Fruit fly (Drosophila melanogaster) S2 (cell line): ENCODE results near the gene Utx.
A peak's percentile ranks its signal among the peaks of the same experiment; 100 is the strongest.

Source experiments
- CG8478 ChIP-seq: fragments of >200 bp; optimal IDR thresholded peaks from 2 replicates; lab custom pipeline; 2018
- CTCF ChIP-seq, 2 experiments: fragments of >200 bp; optimal IDR thresholded peaks; 2 replicates each; lab custom pipeline; 2018

Utx gene

DNA sequence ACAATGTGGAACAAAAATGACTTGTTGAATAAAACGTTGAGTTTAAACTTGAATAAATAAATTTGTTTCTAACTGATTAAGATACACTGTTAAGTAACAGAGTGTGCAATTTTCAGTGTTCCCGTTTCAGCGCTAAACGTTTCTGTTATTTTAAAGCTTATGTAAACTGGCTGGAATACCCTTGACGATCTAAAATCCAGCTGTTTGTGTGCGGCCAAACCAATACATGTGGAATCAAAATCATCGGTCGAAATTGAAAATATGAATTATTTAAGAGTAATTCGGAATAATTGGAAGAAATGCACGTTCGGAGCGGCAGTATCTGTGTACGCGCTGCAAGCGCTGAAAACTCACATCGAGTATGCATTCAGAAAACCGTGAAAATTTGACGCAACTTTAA, 8.8 kb downstream of the Utx start, which contains the start of gene Mulk:
Gene Mulk (plus strand): TSS at position 198 of the 400 bp plus-strand sequence.
- TF ChIP-seq CTCF (optimal IDR thresholded peaks at IDR 0.05; lab: Kevin White, UChicago) (no peak), CG8478 (lab: Kevin White, UChicago) (no peak)

DNA sequence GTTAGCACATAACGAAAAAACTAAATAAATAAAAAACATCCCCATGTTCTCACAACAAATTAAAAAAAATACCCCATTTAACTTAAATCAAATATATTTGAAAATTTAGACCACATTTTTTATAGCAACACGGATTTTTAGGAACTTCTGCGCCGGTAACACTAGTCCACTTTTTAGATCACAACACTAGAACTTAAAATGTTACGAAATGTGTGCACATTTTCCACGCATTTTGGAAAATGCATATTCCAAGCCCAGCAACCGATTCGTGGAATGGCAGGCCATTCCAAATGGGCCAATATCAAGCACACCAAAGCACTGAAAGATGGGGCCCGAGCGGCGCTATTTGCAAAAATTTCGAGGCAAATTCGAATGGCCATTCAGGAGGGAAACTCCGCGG, 9.9 kb downstream of the Utx start, which contains the start of gene CG4957:
Gene CG4957 (plus strand): TSS at position 185 of the 400 bp plus-strand sequence.
- TF ChIP-seq CG8478 (lab: Kevin White, UChicago) (no peak), CTCF (optimal IDR thresholded peaks at IDR 0.05; lab: Kevin White, UChicago) (no peak)

DNA sequence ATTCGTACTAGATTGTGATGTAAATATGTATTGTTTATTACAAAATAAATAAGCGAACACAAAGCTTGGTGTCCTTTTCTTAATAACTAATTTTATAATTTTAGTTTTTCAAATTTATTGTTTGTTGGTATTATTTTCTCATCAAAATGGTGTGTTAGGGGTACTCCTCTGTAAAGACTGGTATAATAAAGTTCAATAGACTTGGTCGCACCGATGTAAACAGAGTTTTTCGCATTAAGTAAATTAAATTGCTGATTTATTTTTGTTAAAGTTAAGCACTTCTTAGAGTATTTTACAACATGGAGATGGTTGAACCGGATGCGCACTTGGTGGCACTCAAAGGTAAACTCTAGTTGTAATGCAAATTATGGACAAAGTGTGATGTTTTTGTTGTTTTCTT, 12.1 kb downstream of the Utx start, which contains the start of gene CG4953:
Gene CG4953 (plus strand): TSS at position 193 of the 400 bp plus-strand sequence.
- TF ChIP-seq CG8478 (lab: Kevin White, UChicago), result no peak
- TF ChIP-seq CTCF (optimal IDR thresholded peaks at IDR 0.05; lab: Kevin White, UChicago), result no peak

- TF ChIP-seq CTCF (optimal IDR thresholded peaks at IDR 0.05; lab: Kevin White, UChicago) (no peak), CG8478 (lab: Kevin White, UChicago) (no peak)
Measured at dm6 chr2L:10265129-10265528, 13.5 kb downstream of the Utx start, which contains the start of gene Mob3. Mob3 (plus strand) TSS chr2L:10265336.

DNA sequence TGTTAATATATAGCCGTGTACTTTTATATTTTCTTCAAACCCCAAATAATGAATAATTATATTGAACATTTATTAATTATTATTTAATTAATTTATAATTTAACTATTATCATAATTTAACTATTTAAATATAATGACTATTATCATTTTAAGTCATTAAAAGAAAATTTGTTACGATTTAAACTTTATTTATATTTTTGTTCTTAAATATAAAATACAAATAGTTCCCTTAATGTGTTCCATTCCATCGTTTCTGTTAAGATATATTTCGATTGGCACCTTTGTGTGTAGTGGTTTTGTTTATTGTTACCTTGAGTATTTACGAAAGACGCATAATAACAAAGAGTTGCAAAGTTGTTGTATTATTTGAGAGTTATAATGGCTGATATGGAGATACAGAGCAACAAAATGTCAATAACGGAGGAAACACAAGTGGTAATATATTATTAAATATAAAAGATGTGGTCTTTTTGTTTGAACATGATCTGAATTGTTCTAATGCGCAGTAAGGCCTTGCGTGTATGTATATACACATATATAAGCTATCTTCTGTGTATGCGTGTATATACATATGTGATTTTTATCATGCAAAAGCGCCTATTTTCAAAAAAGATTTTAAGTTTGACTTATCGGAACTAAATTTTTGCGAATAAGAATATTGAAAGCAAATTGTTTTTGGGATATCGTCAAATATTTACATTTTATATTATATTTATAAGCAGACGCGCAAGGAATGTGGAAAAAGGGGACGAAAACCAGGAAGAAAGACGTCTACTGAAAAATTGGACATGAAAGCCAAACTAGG, 14.6 kb downstream of the Utx start, which contains the start of gene REPTOR-BP:
Gene REPTOR-BP (plus strand): TSS at position 296 of the 805 bp plus-strand sequence.
- no peak for TF ChIP-seq CG8478 (lab: Kevin White, UChicago)
- TF ChIP-seq CTCF (optimal IDR thresholded peaks at IDR 0.05; lab: Kevin White, UChicago), result no peak

DNA sequence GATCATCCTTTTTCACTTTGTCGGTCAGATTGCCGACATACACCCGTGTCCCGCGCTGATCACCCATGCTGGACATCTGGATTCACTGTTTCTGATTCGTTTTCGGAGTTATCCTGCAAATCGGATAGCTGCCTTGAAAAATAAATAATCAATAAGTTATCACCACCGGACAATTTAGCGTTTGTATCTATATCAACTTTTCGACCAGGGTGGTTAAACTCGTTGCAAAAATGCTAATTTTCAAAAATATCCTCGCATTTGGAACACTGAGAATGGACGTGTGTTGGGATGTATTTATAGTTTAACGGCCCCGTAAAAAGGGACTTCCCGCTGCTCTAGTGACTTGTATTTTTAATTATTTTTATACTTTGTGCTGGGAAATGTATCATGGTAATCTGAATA, 15.3 kb downstream of the Utx start, which contains the start of gene Rsf1:
Gene Rsf1 (minus strand): TSS at position 212 of the 402 bp plus-strand sequence.
- TF ChIP-seq CG8478 (lab: Kevin White, UChicago) (no peak), CTCF (optimal IDR thresholded peaks at IDR 0.05; lab: Kevin White, UChicago) (peak in 1 of 2 experiments; percentile 13)

- no peak for TF ChIP-seq CTCF (optimal IDR thresholded peaks at IDR 0.05; lab: Kevin White, UChicago)
Measured at dm6 chr2L:10261774-10262173, 16.8 kb downstream of the Utx start.

- TF ChIP-seq CTCF (optimal IDR thresholded peaks at IDR 0.05; lab: Kevin White, UChicago) (peak in 1 of 2 experiments; percentile 3), CG8478 (lab: Kevin White, UChicago) (no peak)
Measured at dm6 chr2L:10260750-10261493, 17.7 kb downstream of the Utx start, which contains the start of gene Pten. Pten (minus strand) TSS chr2L:10261049.

DNA sequence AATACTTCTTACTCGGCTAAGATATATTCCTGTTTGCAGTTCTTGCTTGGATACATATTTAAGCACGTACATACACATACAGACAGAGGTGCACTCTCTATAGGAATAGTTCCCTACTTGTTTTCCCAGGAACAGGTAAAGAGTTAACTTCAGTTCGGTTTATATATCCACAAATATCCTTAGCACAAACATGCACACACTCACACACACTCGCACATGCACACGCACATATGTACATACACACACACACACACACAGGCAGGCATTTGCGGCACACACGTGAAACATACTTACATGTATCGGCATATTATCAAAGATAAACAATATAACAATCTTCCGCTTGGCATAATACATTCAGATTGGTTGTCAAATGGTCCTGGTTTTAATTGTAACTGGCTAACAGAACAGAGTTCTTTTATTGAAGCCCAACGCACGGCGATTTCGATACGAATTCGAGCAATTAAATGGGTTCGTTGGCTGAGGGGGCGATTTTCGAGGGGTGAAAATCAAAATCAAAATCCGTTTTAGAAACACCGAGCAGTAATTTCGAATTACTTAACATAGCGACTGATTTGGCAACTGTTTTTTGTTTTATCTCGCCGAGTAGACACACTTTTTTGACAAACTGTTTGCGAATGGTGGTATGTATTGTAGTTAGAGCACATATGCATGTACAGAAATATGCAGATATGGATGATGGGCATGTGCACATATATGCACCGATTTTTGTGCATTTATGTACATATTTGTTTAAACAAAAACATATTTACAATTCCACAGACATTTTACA, 18.5 kb downstream of the Utx start:
- TF ChIP-seq CG8478 (lab: Kevin White, UChicago) (no peak), CTCF (optimal IDR thresholded peaks at IDR 0.05; lab: Kevin White, UChicago) (no peak)

- TF ChIP-seq CG8478 (lab: Kevin White, UChicago), result no peak
- TF ChIP-seq CTCF (optimal IDR thresholded peaks at IDR 0.05; lab: Kevin White, UChicago), result no peak
Measured at dm6 chr2L:10255725-10256158, 22.9 kb downstream of the Utx start, which contains the start of gene CG5676. CG5676 (minus strand) TSS chr2L:10255891.

- TF ChIP-seq CTCF (optimal IDR thresholded peaks at IDR 0.05; lab: Kevin White, UChicago) (no peak), CG8478 (lab: Kevin White, UChicago) (no peak)
Measured at dm6 chr2L:10251592-10251991, 27.0 kb downstream of the Utx start, which contains the start of gene Ror. Ror (plus strand) TSS chr2L:10251843.

dm6 chr2L:10250441-10250847, 28.2 kb downstream of the Utx start, which contains the start of the genes bsk and CG31717:
bsk (minus strand) TSS chr2L:10250501.
CG31717 (plus strand) TSS chr2L:10250737.
- TF ChIP-seq CG8478 (lab: Kevin White, UChicago), result no peak
- no peak for TF ChIP-seq CTCF (optimal IDR thresholded peaks at IDR 0.05; lab: Kevin White, UChicago)

DNA sequence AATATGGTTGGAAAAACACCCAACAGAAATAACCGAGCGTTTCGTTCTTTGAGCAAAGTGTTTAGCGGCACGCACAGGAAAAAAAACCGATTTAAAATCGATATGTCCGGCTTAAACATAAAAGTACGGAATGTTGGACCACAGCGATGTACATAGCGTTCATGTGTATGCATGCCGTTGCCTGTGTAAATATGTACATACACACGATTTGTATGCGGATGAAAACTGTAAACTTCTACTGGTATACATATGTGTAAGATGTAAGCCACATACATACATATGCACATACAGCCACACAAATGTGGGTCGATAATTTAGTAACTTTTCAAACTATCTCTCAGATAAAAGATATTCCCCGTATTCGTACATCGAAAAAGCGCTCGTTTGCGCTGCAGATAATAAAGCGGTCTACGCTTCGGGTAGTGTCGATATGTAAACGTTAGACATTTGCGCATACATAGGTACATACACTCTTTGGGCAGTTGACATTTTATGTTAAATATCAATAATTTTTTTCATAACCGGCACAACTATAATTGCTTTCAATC, 28.9 kb downstream of the Utx start:
- TF ChIP-seq CG8478 (lab: Kevin White, UChicago) (no peak), CTCF (optimal IDR thresholded peaks at IDR 0.05; lab: Kevin White, UChicago) (no peak)
